Worm (Caenorhabditis elegans): ENCODE results near the gene vwa-8.

Gene vwa-8

ce11 chrX:13038791-13039190 is 47.5 kb downstream of the vwa-8 start (continued):
- TF ChIP-seq nhr-6 (tag; optimal IDR thresholded peaks at IDR 0.05) (no peak), T26A8.4 (GFP tag; IDR thresholded peaks at IDR 0.05) (no peak), hmg-1.1 (GFP tag; IDR thresholded peaks at IDR 0.05) (peak; percentile 57; the same call in 1 of the 2 replicates), ama-1 (optimal IDR thresholded peaks at IDR 0.05) (no peak), spr-3 (GFP tag; optimal IDR thresholded peaks at IDR 0.05) (peak; percentile 12), daf-16 (GFP tag; optimal IDR thresholded peaks at IDR 0.05) (peak; percentile 67 to 89), daf-16 (tag; optimal IDR thresholded peaks at IDR 0.05) (peak; percentile 96), F26F4.8 (GFP tag; conservative IDR thresholded peaks at IDR 0.05) (peak; percentile 79; the same call in 1 of the 2 replicates), Y105C5A.15 (GFP tag; IDR thresholded peaks at IDR 0.05) (no peak), pqm-1 (tag; optimal IDR thresholded peaks at IDR 0.05) (no peak), madf-9 (GFP tag; conservative IDR thresholded peaks at IDR 0.05) (no peak), lin-1 (GFP tag; IDR thresholded peaks at IDR 0.05) (peak; percentile 59; the same call in 1 of the 2 replicates), zip-11 (GFP tag; IDR thresholded peaks at IDR 0.05) (no peak), snpc-4 (tag; optimal IDR thresholded peaks at IDR 0.05) (no peak), nhr-41 (GFP tag; IDR thresholded peaks at IDR 0.05) (peak; percentile 74), jun-1 (tag; optimal IDR thresholded peaks at IDR 0.05) (no peak), ceh-62 (tag; optimal IDR thresholded peaks at IDR 0.05) (no peak), mes-2 (tag; optimal IDR thresholded peaks at IDR 0.05; ENCODE audit: poor library complexity, severe bottlenecking) (no peak), nhr-25 (tag; optimal IDR thresholded peaks at IDR 0.05; ENCODE audit: borderline replicate concordance, insufficient read depth) (peak; percentile 1), lin-39 (tag; optimal IDR thresholded peaks at IDR 0.05) (no peak), mdt-29 (GFP tag; IDR thresholded peaks at IDR 0.05) (no peak), cey-2 (tag; optimal IDR thresholded peaks at IDR 0.05; ENCODE audit: borderline replicate concordance, insufficient read depth) (no peak), rbr-2 (tag; optimal IDR thresholded peaks at IDR 0.05) (peak; percentile 59), mxl-3 (GFP tag; optimal IDR thresholded peaks at IDR 0.05) (peak; percentile 32), Y75B8A.6 (GFP tag; IDR thresholded peaks at IDR 0.05) (peak; percentile 58; the same call in 1 of the 2 replicates), zag-1 (tag; optimal IDR thresholded peaks at IDR 0.05) (no peak), dmd-9 (GFP tag; IDR thresholded peaks at IDR 0.05) (peak; percentile 84), nhr-237 (tag; optimal IDR thresholded peaks at IDR 0.05) (no peak), nhr-76 (tag; optimal IDR thresholded peaks at IDR 0.05) (no peak), duxl-1 (tag; optimal IDR thresholded peaks at IDR 0.05; ENCODE audit: poor library complexity) (peak; percentile 11), daf-12 (tag; optimal IDR thresholded peaks at IDR 0.05) (no peak), hlh-11 (tag; optimal IDR thresholded peaks at IDR 0.05) (no peak), nhr-28 (tag; optimal IDR thresholded peaks at IDR 0.05) (peak; percentile 27), ceh-32 (tag; optimal IDR thresholded peaks at IDR 0.05; ENCODE audit: poor library complexity) (no peak), attf-4 (tag; optimal IDR thresholded peaks at IDR 0.05) (no peak), zip-2 (tag; optimal IDR thresholded peaks at IDR 0.05) (peak; percentile 1), lin-38 (GFP tag; IDR thresholded peaks at IDR 0.05) (no peak), madf-5 (GFP tag; IDR thresholded peaks at IDR 0.05) (peak in 1 of 2 experiments; percentile 80; a peak in 1 of 4 replicates), skn-1 (tag; optimal IDR thresholded peaks at IDR 0.05) (no peak), unc-39 (tag; optimal IDR thresholded peaks at IDR 0.05) (no peak), aly-2 (tag; optimal IDR thresholded peaks at IDR 0.05) (no peak), hif-1 (tag; optimal IDR thresholded peaks at IDR 0.05) (no peak), Y48G9A.11 (GFP tag; IDR thresholded peaks at IDR 0.05) (peak; percentile 78; the same call in 1 of the 2 replicates), nhr-48 (tag; optimal IDR thresholded peaks at IDR 0.05) (peak; percentile 58), lim-7 (GFP tag; IDR thresholded peaks at IDR 0.05) (peak; percentile 74), mdl-1 (tag; optimal IDR thresholded peaks at IDR 0.05) (no peak), saeg-2 (GFP tag; IDR thresholded peaks at IDR 0.05) (peak; percentile 62; the same call in 1 of the 2 replicates), nhr-10 (tag; optimal IDR thresholded peaks at IDR 0.05) (no peak), dmd-8 (GFP tag; IDR thresholded peaks at IDR 0.05) (0 out of 2 replicates have a peak, but pooled peaks have one; percentile 71), ceh-82 (tag; optimal IDR thresholded peaks at IDR 0.05) (no peak), nhr-11 (tag; optimal IDR thresholded peaks at IDR 0.05) (no peak), set-16 (GFP tag; IDR thresholded peaks at IDR 0.05) (no peak; the same call in none of the 2 replicates)

Measured in whole organism, L4 larva.